Worm (Caenorhabditis elegans): ENCODE measurements around the gene acl-3.

Gene acl-3

ce11 chrIV:11649031-11649430 is 2.8 kb downstream of the acl-3 start, which contains the start of gene ZK809.8:
ZK809.8 (minus strand) TSS chrIV:11649064.
- peak; percentile 12 for TF ChIP-seq nhr-11 (tag; optimal IDR thresholded peaks at IDR 0.05)
- peak; percentile 2 for TF ChIP-seq nfya-1 (tag; optimal IDR thresholded peaks at IDR 0.05; ENCODE audit: insufficient read depth)
- TF ChIP-seq aly-2 (tag; optimal IDR thresholded peaks at IDR 0.05) = no peak

ce11 chrIV:11646908-11647307 is 4.9 kb downstream of the acl-3 start:
- TF ChIP-seq egl-5 (tag; optimal IDR thresholded peaks at IDR 0.05) (peak; percentile 62), nhr-67 (tag; optimal IDR thresholded peaks at IDR 0.05) (no peak)

ce11 chrIV:11645354-11645753 is 6.5 kb downstream of the acl-3 start:
- TF ChIP-seq ZK546.5 (tag; optimal IDR thresholded peaks at IDR 0.05) = no peak
- peak; percentile 3 for TF ChIP-seq elt-2 (tag; optimal IDR thresholded peaks at IDR 0.05)
- peak; percentile 26 for TF ChIP-seq nhr-11 (tag; optimal IDR thresholded peaks at IDR 0.05)
- peak; percentile 14 for TF ChIP-seq ama-1 (optimal IDR thresholded peaks at IDR 0.05)
- no peak for TF ChIP-seq nhr-76 (tag; optimal IDR thresholded peaks at IDR 0.05)
- peak; percentile 39 for TF ChIP-seq egl-5 (tag; optimal IDR thresholded peaks at IDR 0.05)

ce11 chrIV:11644705-11645104 is 7.1 kb downstream of the acl-3 start:
- TF ChIP-seq ama-1 (optimal IDR thresholded peaks at IDR 0.05) (peak; percentile 14), fos-1 (tag; optimal IDR thresholded peaks at IDR 0.05) (no peak)

- TF ChIP-seq lsy-12 (tag; optimal IDR thresholded peaks at IDR 0.05) (no peak), pqm-1 (tag; optimal IDR thresholded peaks at IDR 0.05) (no peak), nhr-77 (tag; optimal IDR thresholded peaks at IDR 0.05) (no peak), mml-1 (tag; optimal IDR thresholded peaks at IDR 0.05) (no peak), nhr-43 (tag; optimal IDR thresholded peaks at IDR 0.05; ENCODE audit: poor library complexity, severe bottlenecking) (no peak), R02D3.7 (tag; optimal IDR thresholded peaks at IDR 0.05) (no peak), unc-62 (GFP tag; optimal IDR thresholded peaks at IDR 0.05) (no peak), pha-4 (tag; optimal IDR thresholded peaks at IDR 0.05) (no peak), ceh-28 (tag; optimal IDR thresholded peaks at IDR 0.05) (no peak)
Measured at ce11 chrIV:11643829-11644228, 8.0 kb downstream of the acl-3 start, which contains the start of gene prx-2. prx-2 (plus strand) TSS chrIV:11644129.

- TF ChIP-seq ZK546.5 (tag; optimal IDR thresholded peaks at IDR 0.05) (no peak), nfya-1 (tag; optimal IDR thresholded peaks at IDR 0.05; ENCODE audit: insufficient read depth) (no peak), ceh-16 (tag; optimal IDR thresholded peaks at IDR 0.05) (no peak), zag-1 (tag; optimal IDR thresholded peaks at IDR 0.05) (no peak), nhr-67 (tag; optimal IDR thresholded peaks at IDR 0.05) (no peak), elt-2 (tag; optimal IDR thresholded peaks at IDR 0.05) (no peak), nhr-76 (tag; optimal IDR thresholded peaks at IDR 0.05) (no peak), R02D3.7 (tag; optimal IDR thresholded peaks at IDR 0.05) (no peak), lsy-12 (tag; optimal IDR thresholded peaks at IDR 0.05) (no peak)
Measured at ce11 chrIV:11641802-11642201, 10.0 kb downstream of the acl-3 start, which contains the start of gene ZK809.1. ZK809.1 (plus strand) TSS chrIV:11642102.

- no peak for TF ChIP-seq ztf-4 (tag; optimal IDR thresholded peaks at IDR 0.05)
- no peak for TF ChIP-seq pqm-1 (tag; optimal IDR thresholded peaks at IDR 0.05)
- no peak for TF ChIP-seq mml-1 (tag; optimal IDR thresholded peaks at IDR 0.05)
- no peak for TF ChIP-seq skn-1 (tag; optimal IDR thresholded peaks at IDR 0.05)
- no peak for TF ChIP-seq nhr-12 (tag; optimal IDR thresholded peaks at IDR 0.05)
- TF ChIP-seq nfya-1 (tag; optimal IDR thresholded peaks at IDR 0.05; ENCODE audit: insufficient read depth) = no peak
- no peak for TF ChIP-seq eor-1 (tag; optimal IDR thresholded peaks at IDR 0.05)
- no peak for TF ChIP-seq R02D3.7 (tag; optimal IDR thresholded peaks at IDR 0.05)
- TF ChIP-seq sea-2 (GFP tag; optimal IDR thresholded peaks at IDR 0.05) = no peak
- TF ChIP-seq egl-5 (tag; optimal IDR thresholded peaks at IDR 0.05) = no peak
- no peak for TF ChIP-seq aly-2 (tag; optimal IDR thresholded peaks at IDR 0.05)
- no peak for TF ChIP-seq mdl-1 (tag; optimal IDR thresholded peaks at IDR 0.05)
- TF ChIP-seq lin-39 (tag; optimal IDR thresholded peaks at IDR 0.05) = no peak
- TF ChIP-seq elt-1 (tag; optimal IDR thresholded peaks at IDR 0.05) = no peak
- no peak for TF ChIP-seq unc-62 (GFP tag; optimal IDR thresholded peaks at IDR 0.05)
- no peak for TF ChIP-seq ZK546.5 (tag; optimal IDR thresholded peaks at IDR 0.05)
- no peak for TF ChIP-seq nhr-76 (tag; optimal IDR thresholded peaks at IDR 0.05)
Measured at ce11 chrIV:11640915-11641314, 10.9 kb downstream of the acl-3 start, which contains the start of gene ttr-50. ttr-50 (minus strand) TSS chrIV:11641015.
